Worm (Caenorhabditis elegans): ENCODE measurements around the gene str-204.

Gene str-204

DNA sequence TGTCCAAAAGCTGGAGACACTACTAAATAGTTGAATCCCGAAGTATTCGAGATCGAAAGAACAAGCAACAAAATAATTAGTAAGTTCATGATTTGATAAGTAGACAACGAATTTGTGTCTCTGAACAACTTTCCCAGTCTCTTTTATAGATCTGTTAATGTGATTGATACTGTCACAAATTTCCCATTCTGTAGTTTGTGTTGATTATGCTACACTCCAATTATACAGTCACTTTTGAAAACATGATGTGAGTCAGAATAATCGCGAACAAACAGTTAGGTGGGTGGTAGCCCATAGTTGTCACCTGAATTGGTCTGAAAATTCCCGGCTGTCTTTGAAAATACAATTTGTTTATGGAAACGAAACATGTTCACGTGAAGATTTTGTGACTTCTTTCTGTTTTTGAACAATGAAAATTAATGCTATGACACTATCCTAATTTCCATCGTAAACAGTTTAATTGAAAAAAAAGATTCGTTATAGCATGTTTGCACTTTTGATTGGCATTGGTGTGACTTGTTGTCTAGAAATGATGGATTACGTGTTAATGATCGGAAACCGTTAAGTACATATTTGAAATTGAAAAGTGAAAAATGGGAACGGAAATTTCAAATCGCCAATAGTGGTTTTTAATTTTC is 4.1 kb downstream of the str-204 start, which contains the start of gene ugt-41:
Gene ugt-41, minus strand, starts transcription at position 119 of the 638 bp plus-strand sequence.
- no peak for TF ChIP-seq nhr-2 (tag; optimal IDR thresholded peaks at IDR 0.05)
- no peak for TF ChIP-seq ces-1 (GFP tag; optimal IDR thresholded peaks at IDR 0.05)
- no peak for TF ChIP-seq mep-1 (tag; optimal IDR thresholded peaks at IDR 0.05)
- no peak for TF ChIP-seq unc-62 (GFP tag; optimal IDR thresholded peaks at IDR 0.05)
- no peak for TF ChIP-seq elt-3 (tag; optimal IDR thresholded peaks at IDR 0.05)

DNA sequence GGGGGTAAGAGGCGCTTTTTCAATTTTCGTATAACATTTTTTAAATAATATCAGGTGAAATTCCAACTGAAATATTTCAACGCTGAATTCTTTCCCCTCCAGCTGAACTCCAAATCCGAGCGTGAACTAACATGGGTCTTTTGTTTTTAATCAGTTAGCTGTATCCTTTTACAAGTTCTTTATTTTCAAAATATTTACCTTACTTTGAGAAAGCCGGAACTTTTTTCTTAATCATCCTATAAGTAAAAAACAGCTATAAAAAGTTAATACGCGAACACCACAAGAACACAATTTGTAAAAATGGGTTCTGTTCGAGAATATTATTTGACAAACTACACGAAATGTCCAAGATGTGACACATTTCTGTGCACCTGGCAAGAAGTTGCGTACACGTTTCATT is 4.7 kb downstream of the str-204 start, which contains the start of gene srh-83:
Gene srh-83, plus strand, starts transcription at position 301 of the 400 bp plus-strand sequence.
- TF ChIP-seq tbx-8 (GFP tag; optimal IDR thresholded peaks at IDR 0.05) (no peak), bed-3 (GFP tag; optimal IDR thresholded peaks at IDR 0.05) (no peak), blmp-1 (tag; optimal IDR thresholded peaks at IDR 0.05) (no peak), unc-39 (tag; optimal IDR thresholded peaks at IDR 0.05) (no peak), ceh-39 (tag; optimal IDR thresholded peaks at IDR 0.05) (no peak), elt-1 (tag; optimal IDR thresholded peaks at IDR 0.05; ENCODE audit: borderline replicate concordance, insufficient read depth) (no peak), ceh-43 (GFP tag; optimal IDR thresholded peaks at IDR 0.05) (no peak), lin-13 (tag; optimal IDR thresholded peaks at IDR 0.05) (no peak), unc-62 (GFP tag; optimal IDR thresholded peaks at IDR 0.05) (no peak), sem-2 (GFP tag; optimal IDR thresholded peaks at IDR 0.05) (no peak), unc-120 (tag; optimal IDR thresholded peaks at IDR 0.05; ENCODE audit: poor library complexity, severe bottlenecking) (no peak), nhr-237 (tag; optimal IDR thresholded peaks at IDR 0.05) (no peak)

DNA sequence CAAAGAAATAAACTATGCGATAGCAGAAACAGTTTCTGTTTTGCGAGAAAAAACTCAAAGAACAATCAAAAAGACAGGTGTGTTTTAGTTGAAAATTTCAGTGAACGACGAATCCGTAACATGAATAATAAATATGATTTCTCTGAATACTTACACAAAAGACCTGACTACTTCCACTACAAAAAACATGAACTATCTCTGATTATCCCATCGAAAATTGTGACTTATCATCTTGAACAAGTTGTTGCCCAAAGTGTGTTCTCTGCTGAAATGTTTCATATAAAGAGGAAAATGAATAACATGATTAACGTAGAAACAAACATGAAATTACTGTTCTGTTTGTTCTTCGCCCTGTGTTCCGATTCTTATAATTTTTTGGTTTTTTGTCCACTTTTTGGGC is 7.2 kb downstream of the str-204 start, which contains the start of gene ugt-36:
Gene ugt-36, plus strand, starts transcription at position 301 of the 400 bp plus-strand sequence.
- TF ChIP-seq unc-62 (GFP tag; optimal IDR thresholded peaks at IDR 0.05) (no peak), M03D4.4 (tag; optimal IDR thresholded peaks at IDR 0.05) (no peak), lin-13 (tag; optimal IDR thresholded peaks at IDR 0.05) (no peak), ztf-11 (tag; optimal IDR thresholded peaks at IDR 0.05) (no peak), unc-39 (tag; optimal IDR thresholded peaks at IDR 0.05) (no peak), bed-3 (GFP tag; optimal IDR thresholded peaks at IDR 0.05) (no peak), nhr-76 (tag; optimal IDR thresholded peaks at IDR 0.05) (no peak), ceh-39 (tag; optimal IDR thresholded peaks at IDR 0.05) (no peak), blmp-1 (tag; optimal IDR thresholded peaks at IDR 0.05) (no peak), pha-4 (tag; optimal IDR thresholded peaks at IDR 0.05) (no peak), mab-5 (tag; optimal IDR thresholded peaks at IDR 0.05) (no peak)

DNA sequence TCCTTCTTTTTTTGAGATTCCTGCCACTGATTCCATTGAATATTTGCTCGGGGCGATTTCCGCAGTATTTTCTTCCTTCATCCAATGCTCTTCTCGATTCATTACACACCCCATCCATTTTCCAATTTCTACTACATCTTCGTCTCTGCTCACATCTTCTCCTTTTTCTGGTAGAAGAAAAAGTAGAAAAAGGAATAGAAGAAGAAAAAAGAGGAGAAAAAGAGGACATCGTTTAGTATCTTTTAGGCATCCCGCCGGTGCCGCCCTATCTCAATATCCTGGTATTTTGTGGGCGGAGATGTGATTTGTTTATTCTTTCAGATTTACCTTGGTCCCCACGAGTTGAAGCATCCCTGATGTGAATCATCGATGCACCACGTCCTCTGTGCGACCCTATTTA is 15.7 kb downstream of the str-204 start, which contains the start of gene lgc-39:
Gene lgc-39, plus strand, starts transcription at position 301 of the 400 bp plus-strand sequence.
- TF ChIP-seq ceh-83 (GFP tag; optimal IDR thresholded peaks at IDR 0.05), result no peak
- no peak for TF ChIP-seq mab-5 (tag; optimal IDR thresholded peaks at IDR 0.05)
- TF ChIP-seq cnd-1 (tag; optimal IDR thresholded peaks at IDR 0.05), result no peak
- no peak for TF ChIP-seq M03D4.4 (tag; optimal IDR thresholded peaks at IDR 0.05)
- no peak for TF ChIP-seq nhr-28 (tag; optimal IDR thresholded peaks at IDR 0.05)
- TF ChIP-seq elt-1 (tag; optimal IDR thresholded peaks at IDR 0.05; ENCODE audit: borderline replicate concordance, insufficient read depth), result no peak
- no peak for TF ChIP-seq ceh-39 (tag; optimal IDR thresholded peaks at IDR 0.05)
- TF ChIP-seq pha-4 (tag; optimal IDR thresholded peaks at IDR 0.05), result no peak
- TF ChIP-seq tbx-8 (GFP tag; optimal IDR thresholded peaks at IDR 0.05), result no peak
- TF ChIP-seq mep-1 (tag; optimal IDR thresholded peaks at IDR 0.05), result no peak
- TF ChIP-seq snpc-4 (tag; optimal IDR thresholded peaks at IDR 0.05), result no peak
- TF ChIP-seq ham-2 (GFP tag; optimal IDR thresholded peaks at IDR 0.05), result no peak
- no peak for TF ChIP-seq nhr-237 (tag; optimal IDR thresholded peaks at IDR 0.05)
- no peak for TF ChIP-seq elt-3 (tag; optimal IDR thresholded peaks at IDR 0.05)
- TF ChIP-seq drap-1 (GFP tag; optimal IDR thresholded peaks at IDR 0.05), result no peak
- no peak for TF ChIP-seq nhr-12 (tag; optimal IDR thresholded peaks at IDR 0.05)
- TF ChIP-seq bed-3 (GFP tag; optimal IDR thresholded peaks at IDR 0.05), result no peak

DNA sequence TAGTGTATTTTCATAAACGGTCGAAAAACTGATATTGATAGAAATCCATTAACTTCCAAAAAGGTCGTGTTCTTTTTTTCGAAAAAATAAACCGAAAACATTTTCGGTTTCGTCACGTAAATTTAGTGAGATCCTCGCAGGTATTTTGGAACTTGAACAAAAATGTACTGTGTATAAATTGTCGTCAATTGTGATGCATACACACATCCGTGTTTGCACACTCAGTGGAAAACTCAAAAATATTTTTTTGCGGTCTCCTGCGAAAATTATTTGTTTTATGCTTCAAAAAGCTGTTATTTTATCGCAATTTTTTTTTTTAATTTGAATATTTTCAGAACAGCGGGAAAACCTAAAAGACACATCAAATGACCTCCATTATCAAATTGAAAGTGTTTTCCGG is 19.4 kb downstream of the str-204 start, which contains the start of gene cpsf-2:
Gene cpsf-2, plus strand, starts transcription at position 330 of the 400 bp plus-strand sequence.
- peak; percentile 9 for TF ChIP-seq nhr-237 (tag; optimal IDR thresholded peaks at IDR 0.05)
- TF ChIP-seq M03D4.4 (tag; optimal IDR thresholded peaks at IDR 0.05), result no peak

DNA sequence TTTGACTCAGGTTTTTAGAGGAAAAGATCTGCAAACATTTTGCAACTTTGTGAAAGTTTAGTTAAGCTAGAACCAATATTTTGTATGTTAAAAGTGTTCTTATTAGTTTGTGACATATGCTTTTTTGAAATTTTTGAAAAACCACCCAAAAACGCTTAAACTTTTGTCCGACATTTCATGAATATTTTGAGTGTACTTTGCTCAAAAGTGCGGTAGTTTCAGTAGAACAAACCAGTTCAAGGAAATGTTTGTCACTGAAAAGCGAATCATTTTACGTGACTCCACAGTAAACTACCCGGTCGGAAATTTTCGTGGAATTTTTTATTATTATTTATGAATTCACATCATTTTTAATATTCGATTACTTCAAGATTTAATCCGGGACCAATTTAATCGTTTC is 25.1 kb downstream of the str-204 start, which contains the start of gene pitr-5:
Gene pitr-5, plus strand, starts transcription at position 301 of the 400 bp plus-strand sequence.
- TF ChIP-seq elt-3 (tag; optimal IDR thresholded peaks at IDR 0.05) (no peak), ceh-43 (GFP tag; optimal IDR thresholded peaks at IDR 0.05) (no peak), cnd-1 (tag; optimal IDR thresholded peaks at IDR 0.05) (no peak), ham-2 (GFP tag; optimal IDR thresholded peaks at IDR 0.05) (no peak), M03D4.4 (tag; optimal IDR thresholded peaks at IDR 0.05) (no peak), nhr-76 (tag; optimal IDR thresholded peaks at IDR 0.05) (no peak), tbx-8 (GFP tag; optimal IDR thresholded peaks at IDR 0.05) (no peak)
